Fruit fly (Drosophila melanogaster): ENCODE data around the gene CG6951.

CG6951 gene

dm6 chr3L:20206950-20207584 lies 34.0 kb upstream of the CG6951 start, which contains the start of gene CG6996:
Gene CG6996, plus strand, starts transcription at chr3L:20207534.
- TF ChIP-seq CG17801 (GFP tag; optimal IDR thresholded peaks at IDR 0.05; ENCODE audit: partially characterized antibody), result no peak

DNA sequence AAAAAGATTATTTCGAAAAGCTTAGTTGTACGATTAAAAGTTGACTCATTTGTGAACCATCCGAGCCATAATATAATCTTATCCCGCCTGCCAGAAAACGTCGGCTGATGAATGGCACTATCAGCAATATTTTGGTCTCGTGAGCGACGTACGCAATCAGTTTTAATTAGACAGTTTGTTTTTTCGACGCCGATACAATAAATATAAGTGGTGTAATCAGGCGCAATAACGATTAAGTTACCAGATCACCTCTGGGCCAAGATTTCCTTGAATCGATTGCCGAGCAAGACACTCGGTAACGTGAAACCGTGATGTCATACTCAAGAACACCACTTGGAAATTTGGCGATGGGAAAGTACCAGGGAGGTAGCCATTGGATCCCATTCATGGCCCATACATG lies 32.0 kb upstream of the CG6951 start:
- TF ChIP-seq CG17801 (GFP tag; optimal IDR thresholded peaks at IDR 0.05; ENCODE audit: partially characterized antibody), result no peak

DNA sequence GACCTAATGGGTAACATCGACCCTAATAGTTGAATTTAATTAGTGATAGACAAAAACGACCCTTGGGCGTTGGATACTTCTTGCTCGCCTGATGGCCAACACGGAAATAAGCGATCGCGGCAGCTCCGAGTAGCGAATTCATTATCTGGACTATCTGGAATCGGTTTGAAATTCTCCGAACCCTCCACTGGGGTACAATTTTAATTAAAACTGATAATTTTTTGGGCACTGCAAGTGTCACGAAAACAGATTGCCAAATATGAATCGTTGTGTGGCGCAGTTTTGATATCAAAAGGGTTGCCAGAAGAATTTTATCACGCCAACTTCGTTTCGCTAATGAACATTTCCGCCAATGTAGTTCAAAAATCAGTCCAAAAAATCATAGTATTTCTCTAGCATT lies 31.2 kb upstream of the CG6951 start:
- no peak for TF ChIP-seq CG17801 (GFP tag; optimal IDR thresholded peaks at IDR 0.05; ENCODE audit: partially characterized antibody)

DNA sequence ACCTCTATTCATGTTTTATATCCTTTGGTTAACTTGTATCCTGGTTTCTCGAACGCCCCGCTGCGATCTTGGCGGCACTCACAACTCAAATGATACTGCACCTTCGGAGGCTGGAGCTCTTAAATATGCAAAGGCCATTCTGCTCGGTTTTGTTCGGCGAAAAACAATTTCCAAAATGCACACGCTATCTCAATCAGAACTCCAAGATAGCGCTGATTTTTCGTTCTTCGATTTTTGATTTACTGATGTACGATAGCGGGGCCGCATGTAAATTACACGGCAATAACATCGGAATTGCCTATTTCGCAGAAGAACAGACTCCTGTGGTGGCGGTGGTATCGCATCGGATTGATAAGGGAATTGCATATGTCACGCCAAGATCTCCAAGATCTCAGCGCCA lies 29.0 kb upstream of the CG6951 start, which contains the start of gene CG7017:
CG7017 (minus strand) TSS at position 101 of the 400 bp plus-strand sequence.
- no peak for TF ChIP-seq CG17801 (GFP tag; optimal IDR thresholded peaks at IDR 0.05; ENCODE audit: partially characterized antibody)

dm6 chr3L:20220374-20220773 lies 20.7 kb upstream of the CG6951 start, which contains the start of gene CG6933:
Gene CG6933, minus strand, starts transcription at chr3L:20220420.
- TF ChIP-seq CG17801 (GFP tag; optimal IDR thresholded peaks at IDR 0.05; ENCODE audit: partially characterized antibody), result no peak

DNA sequence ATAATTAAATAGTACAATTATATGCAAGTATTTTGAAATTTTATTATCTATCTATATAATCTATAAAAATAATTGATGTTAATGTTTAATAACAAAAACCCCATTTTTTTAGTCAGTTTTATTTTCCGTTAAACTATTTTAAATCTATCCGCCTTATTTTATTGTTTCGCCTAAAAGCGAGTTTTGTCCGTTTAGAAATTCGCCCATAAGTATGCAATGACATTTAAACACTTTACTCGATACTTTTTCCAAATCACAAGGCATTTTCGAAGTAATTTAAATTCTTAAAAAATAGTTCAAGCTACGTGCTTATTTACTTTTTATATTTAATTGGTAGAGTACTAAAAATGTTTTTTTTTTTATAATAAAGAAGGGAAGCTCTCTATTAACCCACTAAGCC lies 20.1 kb upstream of the CG6951 start:
- no peak for TF ChIP-seq CG17801 (GFP tag; optimal IDR thresholded peaks at IDR 0.05; ENCODE audit: partially characterized antibody)

dm6 chr3L:20221412-20221864 lies 19.6 kb upstream of the CG6951 start, which contains the start of gene CG17145:
Gene CG17145, plus strand, starts transcription at chr3L:20221814.
- no peak for TF ChIP-seq CG17801 (GFP tag; optimal IDR thresholded peaks at IDR 0.05; ENCODE audit: partially characterized antibody)

dm6 chr3L:20222617-20223016 lies 18.4 kb upstream of the CG6951 start:
- no peak for TF ChIP-seq CG17801 (GFP tag; optimal IDR thresholded peaks at IDR 0.05; ENCODE audit: partially characterized antibody)

DNA sequence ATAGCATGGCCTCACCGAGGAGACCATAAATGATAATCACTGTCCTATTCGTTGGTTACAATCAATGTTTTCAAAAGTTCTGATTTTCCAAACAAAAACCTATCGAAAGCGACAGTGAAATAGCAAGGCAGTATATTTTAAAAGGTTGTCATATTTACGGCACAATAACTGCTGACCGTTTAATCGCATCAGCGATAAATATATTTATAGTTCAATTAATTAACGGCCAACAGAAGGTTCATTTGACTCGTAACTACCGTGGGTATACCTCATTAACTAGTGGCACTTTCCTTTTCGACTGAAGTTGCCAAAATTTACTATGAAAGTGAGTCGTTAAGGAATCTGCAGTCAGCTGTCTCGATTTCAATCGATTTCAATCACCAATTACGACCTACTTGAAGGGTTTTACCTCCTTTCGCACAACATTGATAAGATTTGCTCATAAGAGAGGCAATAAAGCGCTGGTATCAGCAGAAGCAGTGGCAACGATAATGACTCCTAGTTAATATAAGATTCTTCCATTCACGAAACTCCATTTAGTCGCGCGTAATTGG lies 17.6 kb upstream of the CG6951 start, which contains the start of gene CG17147:
CG17147 (plus strand) TSS at position 535 of the 554 bp plus-strand sequence.
- TF ChIP-seq CG17801 (GFP tag; optimal IDR thresholded peaks at IDR 0.05; ENCODE audit: partially characterized antibody), result no peak

- TF ChIP-seq CG17801 (GFP tag; optimal IDR thresholded peaks at IDR 0.05; ENCODE audit: partially characterized antibody), result peak; percentile 35
Observed at dm6 chr3L:20226153-20226552, 14.9 kb upstream of the CG6951 start.

- no peak for TF ChIP-seq CG17801 (GFP tag; optimal IDR thresholded peaks at IDR 0.05; ENCODE audit: partially characterized antibody)
Observed at dm6 chr3L:20230178-20230775, 10.8 kb upstream of the CG6951 start.

- no peak for TF ChIP-seq CG17801 (GFP tag; optimal IDR thresholded peaks at IDR 0.05; ENCODE audit: partially characterized antibody)
Observed at dm6 chr3L:20231369-20231768, 9.7 kb upstream of the CG6951 start, which contains the start of gene CG13813. Gene CG13813, plus strand, starts transcription at chr3L:20231669.

DNA sequence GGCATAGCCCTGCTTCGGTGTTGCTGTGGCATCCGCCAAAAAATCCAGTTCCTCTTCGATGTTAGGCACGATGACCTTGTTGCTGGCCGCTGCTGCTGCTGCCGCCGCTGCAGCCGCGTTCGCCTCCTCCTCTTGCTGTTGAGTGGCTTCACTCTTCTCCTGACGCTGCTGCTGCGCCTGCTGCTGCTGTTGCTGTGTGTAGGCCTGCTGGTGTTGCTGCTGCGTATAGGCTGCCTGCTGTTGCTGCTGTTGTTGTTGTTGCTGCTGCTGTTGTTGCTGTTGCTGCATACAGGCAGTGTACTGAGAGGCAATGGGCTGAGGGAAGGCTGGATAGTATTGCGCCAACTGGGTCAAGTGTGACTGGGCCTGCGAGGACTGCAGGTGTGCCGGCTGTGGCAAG lies 3.9 kb upstream of the CG6951 start:
- no peak for TF ChIP-seq CG17801 (GFP tag; optimal IDR thresholded peaks at IDR 0.05; ENCODE audit: partially characterized antibody)

DNA sequence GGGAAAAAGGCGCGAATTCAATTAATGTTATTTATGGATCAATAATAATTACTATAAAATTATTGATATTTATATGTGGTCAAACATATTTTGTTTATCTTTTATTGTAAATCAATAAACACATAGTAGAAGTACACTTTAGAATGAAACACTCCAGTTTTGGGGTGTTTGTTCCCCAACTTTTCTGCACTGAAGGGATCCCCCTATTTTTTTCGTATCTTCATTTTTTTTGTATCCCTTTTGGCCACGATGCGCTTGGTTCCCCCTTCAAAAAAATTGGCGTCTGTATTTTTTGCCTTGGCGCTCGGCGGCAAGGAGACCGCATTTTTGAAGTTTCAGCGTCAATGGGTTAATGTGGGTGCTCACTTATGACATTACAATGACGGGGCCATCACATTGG lies 314 bp upstream of the CG6951 start, which contains the start of gene Clc:
Clc (plus strand) TSS at position 301 of the 400 bp plus-strand sequence.
- TF ChIP-seq CG17801 (GFP tag; optimal IDR thresholded peaks at IDR 0.05; ENCODE audit: partially characterized antibody), result no peak

- peak; percentile 43 for TF ChIP-seq CG17801 (GFP tag; optimal IDR thresholded peaks at IDR 0.05; ENCODE audit: partially characterized antibody)
Observed at dm6 chr3L:20241987-20242982, 1.2 kb downstream of the CG6951 start.

Data from ovary, adult (tissue).